Fruit fly (Drosophila melanogaster): ENCODE data around the gene odd.

- TF ChIP-seq usp (GFP tag; optimal IDR thresholded peaks at IDR 0.05), result no peak
- TF ChIP-seq psq (optimal IDR thresholded peaks at IDR 0.05), result no peak
These were observed 5.7 kb downstream of the odd start for dm6 chr2L:3600847-3601246.
